Fruit fly (Drosophila melanogaster): Measurements from ENCODE around the gene eIF2beta.

Gene eIF2beta

dm6 chr3L:12523941-12524340, 2.6 kb downstream of the eIF2beta start, which contains the start of the genes ver and Gcn5 (continued):
- TF ChIP-seq Ptx1 (GFP tag; IDR thresholded peaks at IDR 0.05) (peak; percentile 95), Hmr (GFP tag; optimal IDR thresholded peaks at IDR 0.05) (peak; percentile 92), CG2199 (GFP tag; IDR thresholded peaks at IDR 0.05) (0 out of 3 replicates have a peak, but pooled peaks have one; percentile 77), Hsf (GFP tag; optimal IDR thresholded peaks at IDR 0.05) (peak; percentile 92), CG2889 (GFP tag; IDR thresholded peaks at IDR 0.05) (peak; percentile 90), CG14014 (GFP tag; IDR thresholded peaks at IDR 0.05) (peak; percentile 94), bigmax (GFP tag; optimal IDR thresholded peaks at IDR 0.05) (peak; percentile 71), h (optimal IDR thresholded peaks at IDR 0.05) (no peak), CG10462 (GFP tag; optimal IDR thresholded peaks at IDR 0.05) (peak; percentile 82), CG11723 (GFP tag; optimal IDR thresholded peaks at IDR 0.05) (peak; percentile 85), CG1603 (tag; optimal IDR thresholded peaks at IDR 0.05) (peak; percentile 89), CG11247 (GFP tag; IDR thresholded peaks at IDR 0.05) (peak; percentile 95), Sry-δ (GFP tag; optimal IDR thresholded peaks at IDR 0.05) (peak; percentile 41), emc (GFP tag; optimal IDR thresholded peaks at IDR 0.05) (peak; percentile 78), CG2712 (tag; optimal IDR thresholded peaks at IDR 0.05) (peak; percentile 92), CG7745 (tag; optimal IDR thresholded peaks at IDR 0.05) (peak; percentile 66), aop (GFP tag; IDR thresholded peaks at IDR 0.05) (0 out of 2 replicates have a peak, but pooled peaks have one; percentile 52), CG6272 (GFP tag; IDR thresholded peaks at IDR 0.05) (peak; percentile 94), sc (optimal IDR thresholded peaks at IDR 0.05) (no peak), sc (GFP tag; optimal IDR thresholded peaks at IDR 0.05) (peak; percentile 73), MBD-R2 (GFP tag; IDR thresholded peaks at IDR 0.05) (peak; percentile 87), CG7372 (GFP tag; IDR thresholded peaks at IDR 0.05) (peak; percentile 94), CG4854 (GFP tag; optimal IDR thresholded peaks at IDR 0.05) (peak; percentile 80), Stat92E (GFP tag; optimal IDR thresholded peaks at IDR 0.05) (peak in 1 of 3 experiments; percentile 15), schlank (tag; optimal IDR thresholded peaks at IDR 0.05) (peak; percentile 73), odd (GFP tag; optimal IDR thresholded peaks at IDR 0.05) (peak; percentile 82), Asciz (GFP tag; optimal IDR thresholded peaks at IDR 0.05) (peak; percentile 87), Hmx (GFP tag; optimal IDR thresholded peaks at IDR 0.05) (peak; percentile 89), Drgx (GFP tag; IDR thresholded peaks at IDR 0.05) (peak; percentile 96), CG15514 (GFP tag; optimal IDR thresholded peaks at IDR 0.05) (peak; percentile 91), stwl (tag; optimal IDR thresholded peaks at IDR 0.05) (peak; percentile 93), ken (GFP tag; IDR thresholded peaks at IDR 0.05) (peak; percentile 94), CG2875 (GFP tag; optimal IDR thresholded peaks at IDR 0.05) (peak; percentile 79), CG15269 (tag; optimal IDR thresholded peaks at IDR 0.05) (peak; percentile 95), run (tag; optimal IDR thresholded peaks at IDR 0.05) (peak; percentile 75), amos (GFP tag; IDR thresholded peaks at IDR 0.05; ENCODE audit: partially characterized antibody) (0 out of 2 replicates have a peak, but pooled peaks have one; percentile 25), hth (optimal IDR thresholded peaks at IDR 0.05) (no peak), CG9727 (GFP tag; optimal IDR thresholded peaks at IDR 0.05) (peak; percentile 94), zen2 (GFP tag; IDR thresholded peaks at IDR 0.05; ENCODE audit: partially characterized antibody) (no peak), CG16813 (GFP tag; IDR thresholded peaks at IDR 0.05; ENCODE audit: partially characterized antibody) (no peak), CG12299 (tag; optimal IDR thresholded peaks at IDR 0.05) (peak; percentile 88), her (GFP tag; optimal IDR thresholded peaks at IDR 0.05) (peak; percentile 1), nmo (GFP tag; optimal IDR thresholded peaks at IDR 0.05) (peak; percentile 94), CG32532 (GFP tag; IDR thresholded peaks at IDR 0.05) (peak; percentile 95), CG13287 (GFP tag; IDR thresholded peaks at IDR 0.05; ENCODE audit: partially characterized antibody) (peak; percentile 44; the same call in 1 of the 2 replicates), eve (GFP tag; optimal IDR thresholded peaks at IDR 0.05) (no peak), H2.0 (GFP tag; IDR thresholded peaks at IDR 0.05) (peak; percentile 93), CG17359 (tag; optimal IDR thresholded peaks at IDR 0.05) (peak; percentile 94), Dp (GFP tag; optimal IDR thresholded peaks at IDR 0.05) (peak; percentile 58), CG12104 (GFP tag; optimal IDR thresholded peaks at IDR 0.05) (peak; percentile 87), CG7786 (GFP tag; optimal IDR thresholded peaks at IDR 0.05) (peak; percentile 80)
